Fruit fly (Drosophila melanogaster): ENCODE data around the gene Gr97a.

The Gr97a gene

DNA sequence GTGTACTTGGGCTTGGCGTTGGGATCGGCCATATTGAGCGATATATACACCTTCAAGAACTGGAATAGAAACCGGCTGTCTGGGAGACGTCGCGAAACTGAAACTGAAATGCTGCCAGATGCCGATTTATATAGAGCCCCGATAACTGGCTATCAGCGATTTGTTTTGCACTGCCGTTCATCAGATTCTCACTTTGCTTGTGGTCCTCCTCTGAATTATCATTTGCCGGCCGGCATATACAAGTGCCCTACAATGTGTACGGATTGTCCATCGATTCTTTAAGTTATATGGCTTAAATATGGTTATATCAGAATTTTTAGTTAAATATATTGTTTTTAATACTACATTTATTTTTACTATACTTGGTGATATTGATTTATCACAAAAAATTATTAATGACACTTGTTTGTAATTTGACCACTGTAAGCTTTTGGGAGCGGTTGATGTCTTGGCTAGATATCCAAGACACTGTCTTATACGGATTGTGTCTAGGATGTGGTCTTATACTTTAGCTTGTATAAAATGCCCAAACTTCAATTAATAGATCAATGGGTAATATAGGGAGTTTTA is 22.2 kb upstream of the Gr97a start, which contains the start of gene CG31075:
Gene CG31075, minus strand, starts transcription at position 106 of the 570 bp plus-strand sequence.
- TF ChIP-seq jim (GFP tag; optimal IDR thresholded peaks at IDR 0.05): no peak
- TF ChIP-seq Dif (GFP tag; optimal IDR thresholded peaks at IDR 0.05; ENCODE audit: partially characterized antibody): peak; percentile 70
- peak; percentile 84 for TF ChIP-seq woc (GFP tag; optimal IDR thresholded peaks at IDR 0.05)
- peak; percentile 60 for TF ChIP-seq Myc (optimal IDR thresholded peaks at IDR 0.05)
- peak; percentile 90 for TF ChIP-seq OdsH (GFP tag; optimal IDR thresholded peaks at IDR 0.05)
- no peak for TF ChIP-seq lola (GFP tag; optimal IDR thresholded peaks at IDR 0.05)
- peak in 1 of 2 experiments; percentile 97 for TF ChIP-seq foxo (GFP tag; optimal IDR thresholded peaks at IDR 0.05)
- TF ChIP-seq rgr (GFP tag; optimal IDR thresholded peaks at IDR 0.05): peak; percentile 91
- no peak for TF ChIP-seq Vsx2 (GFP tag; optimal IDR thresholded peaks at IDR 0.05; ENCODE audit: partially characterized antibody)
- TF ChIP-seq sv (GFP tag; optimal IDR thresholded peaks at IDR 0.05): peak; percentile 16
- TF ChIP-seq Jra (GFP tag; optimal IDR thresholded peaks at IDR 0.05): peak; percentile 50
- peak; percentile 93 for TF ChIP-seq brk (GFP tag; optimal IDR thresholded peaks at IDR 0.05)
- no peak for TF ChIP-seq pan (optimal IDR thresholded peaks at IDR 0.05)
- peak; percentile 87 for TF ChIP-seq CG9705 (GFP tag; optimal IDR thresholded peaks at IDR 0.05)
- peak; percentile 83 for TF ChIP-seq ey (GFP tag; optimal IDR thresholded peaks at IDR 0.05)
- peak; percentile 92 for TF ChIP-seq sage (GFP tag; optimal IDR thresholded peaks at IDR 0.05)
- no peak for TF ChIP-seq Hr78 (GFP tag; optimal IDR thresholded peaks at IDR 0.05)
- peak; percentile 83 for TF ChIP-seq br (GFP tag; optimal IDR thresholded peaks at IDR 0.05)
- peak; percentile 88 for TF ChIP-seq dmrt93B (GFP tag; optimal IDR thresholded peaks at IDR 0.05)
- peak; percentile 91 for TF ChIP-seq h (GFP tag; optimal IDR thresholded peaks at IDR 0.05)
- peak; percentile 75 for TF ChIP-seq tai (GFP tag; optimal IDR thresholded peaks at IDR 0.05)
- no peak for TF ChIP-seq usp (GFP tag; optimal IDR thresholded peaks at IDR 0.05)
- TF ChIP-seq psq (GFP tag; optimal IDR thresholded peaks at IDR 0.05): peak; percentile 100
- TF ChIP-seq Rel (GFP tag; optimal IDR thresholded peaks at IDR 0.05): peak; percentile 75
- TF ChIP-seq Rel (tag; optimal IDR thresholded peaks at IDR 0.05): peak; percentile 39
- TF ChIP-seq Dfd (GFP tag; optimal IDR thresholded peaks at IDR 0.05): no peak
- TF ChIP-seq CG32264 (GFP tag; optimal IDR thresholded peaks at IDR 0.05): peak; percentile 71
- peak in 1 of 2 experiments; percentile 12 for TF ChIP-seq dl (GFP tag; optimal IDR thresholded peaks at IDR 0.05; ENCODE audit: insufficient read depth in 1 of 2, partially characterized antibody in 2 of 2)
- TF ChIP-seq fru (GFP tag; optimal IDR thresholded peaks at IDR 0.05): peak; percentile 90
- TF ChIP-seq Hnf4 (GFP tag; optimal IDR thresholded peaks at IDR 0.05): peak; percentile 81
- TF ChIP-seq Hr83 (GFP tag; optimal IDR thresholded peaks at IDR 0.05; ENCODE audit: poor library complexity, severe bottlenecking): peak; percentile 58
- peak; percentile 50 for TF ChIP-seq CrebA (GFP tag; optimal IDR thresholded peaks at IDR 0.05; ENCODE audit: borderline replicate concordance)
- no peak for TF ChIP-seq N (GFP tag; optimal IDR thresholded peaks at IDR 0.05)
- no peak for TF ChIP-seq Abd-B (GFP tag; optimal IDR thresholded peaks at IDR 0.05)
- peak; percentile 55 for TF ChIP-seq dsf (GFP tag; optimal IDR thresholded peaks at IDR 0.05; ENCODE audit: borderline replicate concordance)
- peak; percentile 54 for TF ChIP-seq Mio (GFP tag; optimal IDR thresholded peaks at IDR 0.05)
- peak; percentile 90 for TF ChIP-seq Sp1 (GFP tag; optimal IDR thresholded peaks at IDR 0.05)
- TF ChIP-seq HLH106 (tag; optimal IDR thresholded peaks at IDR 0.05): peak; percentile 89
- TF ChIP-seq GATAd (GFP tag; optimal IDR thresholded peaks at IDR 0.05): no peak

dm6 chr3R:26987455-26987854 is 21.2 kb upstream of the Gr97a start:
- TF ChIP-seq dmrt93B (GFP tag; optimal IDR thresholded peaks at IDR 0.05) (no peak), Hnf4 (GFP tag; optimal IDR thresholded peaks at IDR 0.05) (no peak), CG32264 (GFP tag; optimal IDR thresholded peaks at IDR 0.05) (no peak), Hr78 (GFP tag; optimal IDR thresholded peaks at IDR 0.05) (no peak), Vsx2 (GFP tag; optimal IDR thresholded peaks at IDR 0.05; ENCODE audit: partially characterized antibody) (no peak), fru (GFP tag; optimal IDR thresholded peaks at IDR 0.05) (no peak), GATAd (GFP tag; optimal IDR thresholded peaks at IDR 0.05) (no peak), CrebA (GFP tag; optimal IDR thresholded peaks at IDR 0.05; ENCODE audit: borderline replicate concordance) (no peak), Jra (GFP tag; optimal IDR thresholded peaks at IDR 0.05) (no peak)
